Fruit fly (Drosophila melanogaster) whole organism, embryonic: Measurements from ENCODE around the gene Pnn.
A peak's percentile ranks its signal among the peaks of the same experiment; 100 is the strongest.

Source experiments
- ATbp ChIP-seq: fragments of 200-800 bp; sonication (Bioruptor generic); optimal IDR thresholded peaks from 2 replicates; lab custom pipeline; 2017; ENCODE audit warnings: missing biosample characterization, mild to moderate bottlenecking, missing genetic modification characterization, missing genetic modification reagents
- Atf6 ChIP-seq: fragments of 200-800 bp; sonication (Bioruptor generic); IDR thresholded peaks from 2 replicates; pipeline ENCODE4 v1.3.6; 2022; ENCODE audit warnings: missing biosample characterization, missing genetic modification characterization
- CG10654 ChIP-seq: fragments of 200-800 bp; sonication (Bioruptor generic); optimal IDR thresholded peaks from 2 replicates; lab custom pipeline; 2016; ENCODE audit warnings: missing biosample characterization, missing genetic modification characterization
- CG11398 ChIP-seq: fragments of 200-800 bp; sonication (Bioruptor generic); optimal IDR thresholded peaks from 2 replicates; lab custom pipeline; 2016; ENCODE audit warnings: missing biosample characterization, missing genetic modification characterization
- CG11504 ChIP-seq: fragments of 200-800 bp; sonication (Bioruptor generic); optimal IDR thresholded peaks from 3 replicates; lab custom pipeline; 2019; ENCODE audit warnings: missing biosample characterization, mild to moderate bottlenecking, missing genetic modification characterization, moderate library complexity
- CG11696 ChIP-seq: fragments of 200-800 bp; sonication (Bioruptor generic); IDR thresholded peaks from 2 replicates; pipeline ENCODE4 v1.3.6; 2022; ENCODE audit warnings: missing biosample characterization, missing genetic modification characterization
- CG13624 ChIP-seq: fragments of 200-800 bp; sonication (Bioruptor generic); optimal IDR thresholded peaks from 2 replicates; lab custom pipeline; 2016; ENCODE audit warnings: missing biosample characterization, missing genetic modification characterization
- CG16863 ChIP-seq: fragments of 200-800 bp; sonication (Bioruptor generic); optimal IDR thresholded peaks from 3 replicates; lab custom pipeline; 2016; ENCODE audit warnings: missing biosample characterization, missing genetic modification characterization
- CG17328 ChIP-seq: fragments of 200-800 bp; sonication (Bioruptor generic); IDR thresholded peaks from 2 replicates; pipeline ENCODE4 v1.3.6; 2022; ENCODE audit warnings: missing biosample characterization, missing genetic modification characterization
- CG18599 ChIP-seq: fragments of 200-800 bp; sonication (Bioruptor generic); optimal IDR thresholded peaks from 3 replicates; lab custom pipeline; 2017; ENCODE audit warnings: missing biosample characterization, missing genetic modification characterization, mild to moderate bottlenecking, moderate library complexity, missing genetic modification reagents
- CG2116 ChIP-seq: fragments of 200-800 bp; sonication (Bioruptor generic); optimal IDR thresholded peaks from 3 replicates; lab custom pipeline; 2018; ENCODE audit warnings: missing biosample characterization, mild to moderate bottlenecking, missing genetic modification characterization
- CG2889 ChIP-seq: fragments of 200-800 bp; sonication (Bioruptor generic); IDR thresholded peaks from 3 replicates; pipeline ENCODE4 v1.3.6; 2022; ENCODE audit warnings: missing biosample characterization, missing genetic modification characterization
- CG3065 ChIP-seq: fragments of 200-800 bp; sonication (Bioruptor generic); optimal IDR thresholded peaks from 2 replicates; lab custom pipeline; 2016; ENCODE audit warnings: missing biosample characterization, missing genetic modification characterization
- CG32532 ChIP-seq: fragments of 200-800 bp; sonication (Bioruptor generic); IDR thresholded peaks from 2 replicates; pipeline ENCODE4 v1.3.6; 2022; ENCODE audit warnings: missing biosample characterization, missing genetic modification characterization
- CG3407 ChIP-seq: fragments of 200-800 bp; sonication (Bioruptor generic); optimal IDR thresholded peaks from 2 replicates; lab custom pipeline; 2018; ENCODE audit warnings: missing biosample characterization, mild to moderate bottlenecking, missing genetic modification characterization
- CG34224 ChIP-seq: fragments of 200-800 bp; sonication (Bioruptor generic); IDR thresholded peaks from 3 replicates; pipeline ENCODE4 v1.3.6; 2022; ENCODE audit warnings: missing biosample characterization, missing genetic modification characterization; ENCODE audit not compliant: partially characterized antibody
- CG3995 ChIP-seq: fragments of 200-800 bp; sonication (Bioruptor generic); optimal IDR thresholded peaks from 3 replicates; lab custom pipeline; 2016; ENCODE audit warnings: missing biosample characterization, missing genetic modification characterization
- CG4328 ChIP-seq: fragments of 200-800 bp; sonication (Bioruptor generic); optimal IDR thresholded peaks from 3 replicates; lab custom pipeline; 2017; ENCODE audit warnings: missing biosample characterization, missing genetic modification reagents, missing genetic modification characterization
- CG5180 ChIP-seq: fragments of 200-800 bp; sonication (Bioruptor generic); optimal IDR thresholded peaks from 3 replicates; lab custom pipeline; 2017; ENCODE audit warnings: missing biosample characterization, missing genetic modification characterization, mild to moderate bottlenecking, moderate library complexity, missing genetic modification reagents
- CG6683 ChIP-seq: fragments of 200-800 bp; sonication (Bioruptor generic); optimal IDR thresholded peaks from 2 replicates; lab custom pipeline; 2017; ENCODE audit warnings: missing biosample characterization, mild to moderate bottlenecking, missing genetic modification characterization, missing genetic modification reagents
- CG7556 ChIP-seq: fragments of 200-800 bp; sonication (Bioruptor generic); optimal IDR thresholded peaks from 2 replicates; lab custom pipeline; 2017; ENCODE audit warnings: missing biosample characterization, mild to moderate bottlenecking, missing genetic modification characterization
- CG7786 ChIP-seq: fragments of 200-800 bp; sonication (Bioruptor generic); optimal IDR thresholded peaks from 2 replicates; lab custom pipeline; 2016; ENCODE audit warnings: missing biosample characterization, missing genetic modification characterization
- CG8281 ChIP-seq: fragments of 200-800 bp; sonication (Bioruptor generic); optimal IDR thresholded peaks from 2 replicates; lab custom pipeline; 2018; ENCODE audit warnings: missing biosample characterization, mild to moderate bottlenecking, missing genetic modification characterization, moderate library complexity
- CHES-1-like ChIP-seq: fragments of 200-800 bp; sonication (Bioruptor generic); optimal IDR thresholded peaks from 2 replicates; lab custom pipeline; 2016; ENCODE audit warnings: missing biosample characterization, missing genetic modification characterization
- Chrac-16 ChIP-seq: fragments of 200-800 bp; sonication (Bioruptor generic); optimal IDR thresholded peaks from 3 replicates; lab custom pipeline; 2016; ENCODE audit warnings: missing biosample characterization, missing genetic modification characterization
- Doc3 ChIP-seq: fragments of 200-800 bp; sonication (Bioruptor generic); IDR thresholded peaks from 3 replicates; pipeline ENCODE4 v1.3.6; 2022; ENCODE audit warnings: missing biosample characterization, missing genetic modification characterization; ENCODE audit not compliant: partially characterized antibody
- Mad ChIP-seq: fragments of 200-800 bp; sonication (Bioruptor generic); optimal IDR thresholded peaks from 2 replicates; lab custom pipeline; 2016; ENCODE audit warnings: missing biosample characterization, missing genetic modification characterization
- Nf-YA ChIP-seq: fragments of 200-800 bp; sonication (Bioruptor generic); IDR thresholded peaks from 2 replicates; pipeline ENCODE4 v1.3.6; 2022; ENCODE audit warnings: missing biosample characterization, missing genetic modification characterization
- Nf-YC ChIP-seq: fragments of 200-800 bp; optimal IDR thresholded peaks from 3 replicates; lab custom pipeline; 2019; ENCODE audit warnings: missing biosample characterization, mild to moderate bottlenecking, missing genetic modification characterization, moderate library complexity
- Sry-δ ChIP-seq: fragments of 200-800 bp; sonication (Bioruptor generic); optimal IDR thresholded peaks from 2 replicates; lab custom pipeline; 2016; ENCODE audit warnings: missing biosample characterization, missing genetic modification characterization
- Stat92E ChIP-seq, 3 experiments: fragments of >200 bp in 2 of 3; fragments of 200-800 bp in 1 of 3; sonication (Bioruptor generic) in 1 of 3; optimal IDR thresholded peaks; 2 replicates each; lab custom pipeline; 2017 to 2019; ENCODE audit warnings: missing biosample characterization in 3 of 3, missing genetic modification characterization in 3 of 3, mild to moderate bottlenecking in 1 of 3, moderate library complexity in 1 of 3
- abd-A ChIP-seq: fragments of 200-800 bp; sonication (Bioruptor generic); optimal IDR thresholded peaks from 3 replicates; lab custom pipeline; 2019; ENCODE audit warnings: missing biosample characterization, mild to moderate bottlenecking, missing genetic modification characterization, moderate library complexity
- ara ChIP-seq: fragments of 200-800 bp; sonication (Bioruptor generic); IDR thresholded peaks from 2 replicates; pipeline ENCODE4 v1.3.6; 2022; ENCODE audit warnings: missing biosample characterization, missing genetic modification characterization
- chinmo ChIP-seq: fragments of 200-800 bp; sonication (Bioruptor generic); IDR thresholded peaks from 4 replicates; pipeline ENCODE4 v1.3.6; 2022; ENCODE audit warnings: missing biosample characterization, missing genetic modification characterization; ENCODE audit not compliant: partially characterized antibody
- da ChIP-seq: fragments of 200-800 bp; sonication (Bioruptor generic); optimal IDR thresholded peaks from 2 replicates; lab custom pipeline; 2016; ENCODE audit warnings: missing biosample characterization, missing genetic modification characterization
- gsb-n ChIP-seq: fragments of 200-800 bp; sonication (Bioruptor generic); optimal IDR thresholded peaks from 3 replicates; lab custom pipeline; 2018; ENCODE audit warnings: missing biosample characterization, mild to moderate bottlenecking, missing genetic modification characterization
- inv ChIP-seq: fragments of 200-800 bp; sonication (Bioruptor generic); IDR thresholded peaks from 2 replicates; pipeline ENCODE4 v1.3.6; 2022; ENCODE audit warnings: missing biosample characterization, missing genetic modification characterization; ENCODE audit not compliant: partially characterized antibody
- kay ChIP-seq: fragments of 200-800 bp; sonication (Bioruptor generic); optimal IDR thresholded peaks from 2 replicates; lab custom pipeline; 2016; ENCODE audit warnings: missing biosample characterization, missing genetic modification characterization
- ken ChIP-seq: fragments of 200-800 bp; sonication (Bioruptor generic); IDR thresholded peaks from 3 replicates; pipeline ENCODE4 v1.3.6; 2022; ENCODE audit warnings: missing biosample characterization, missing genetic modification characterization
- nom ChIP-seq: fragments of 200-800 bp; sonication (Bioruptor generic); optimal IDR thresholded peaks from 2 replicates; lab custom pipeline; 2017; ENCODE audit warnings: missing biosample characterization, missing genetic modification characterization, mild to moderate bottlenecking, moderate library complexity, missing genetic modification reagents
- org-1 ChIP-seq: fragments of 200-800 bp; sonication (Bioruptor generic); optimal IDR thresholded peaks from 2 replicates; lab custom pipeline; 2017; ENCODE audit warnings: missing biosample characterization, missing genetic modification characterization
- prd ChIP-seq, 3 experiments: fragments of >200 bp in 2 of 3; fragments of 200-800 bp in 1 of 3; sonication (Bioruptor generic) in 1 of 3; optimal IDR thresholded peaks in 2 of 3; IDR thresholded peaks in 1 of 3; 2 replicates in 2 of 3; 3 replicates in 1 of 3; pipeline versions ENCODE4 v1.3.6 to Lab custom; 2017 to 2022; ENCODE audit warnings: missing biosample characterization in 1 of 3, missing genetic modification characterization in 1 of 3
- pzg ChIP-seq: fragments of 200-800 bp; sonication (Bioruptor generic); optimal IDR thresholded peaks from 3 replicates; lab custom pipeline; 2018; ENCODE audit warnings: missing biosample characterization, mild to moderate bottlenecking, missing genetic modification characterization, moderate library complexity
- rib ChIP-seq: fragments of 200-800 bp; sonication (Bioruptor generic); IDR thresholded peaks from 2 replicates; pipeline ENCODE4 v1.3.6; 2022; ENCODE audit warnings: missing biosample characterization, missing genetic modification characterization
- ro ChIP-seq: fragments of 200-800 bp; sonication (Bioruptor generic); IDR thresholded peaks from 2 replicates; pipeline ENCODE4 v1.3.6; 2022; ENCODE audit warnings: missing biosample characterization, missing genetic modification characterization
- salm ChIP-seq: fragments of 200-800 bp; sonication (Bioruptor generic); optimal IDR thresholded peaks from 2 replicates; lab custom pipeline; 2018; ENCODE audit warnings: missing biosample characterization, mild to moderate bottlenecking, missing genetic modification characterization
- shn ChIP-seq: fragments of 200-800 bp; sonication (Bioruptor generic); optimal IDR thresholded peaks from 3 replicates; lab custom pipeline; 2016; ENCODE audit warnings: missing biosample characterization, missing genetic modification characterization
- sima ChIP-seq: fragments of 200-800 bp; sonication (Bioruptor generic); optimal IDR thresholded peaks from 2 replicates; lab custom pipeline; 2016; ENCODE audit warnings: missing biosample characterization, missing genetic modification characterization
- ssp ChIP-seq: fragments of 200-800 bp; sonication (Bioruptor generic); IDR thresholded peaks from 2 replicates; pipeline ENCODE4 v1.3.6; 2022; ENCODE audit warnings: missing biosample characterization, missing genetic modification characterization
- stc ChIP-seq: fragments of 200-800 bp; sonication (Bioruptor generic); IDR thresholded peaks from 2 replicates; pipeline ENCODE4 v1.3.6; 2022; ENCODE audit warnings: missing biosample characterization, missing genetic modification characterization

Pnn gene

dm6 chr3R:9705008-9705628 lies 35.6 kb upstream of the Pnn start, which contains the start of gene Unc-115a (continued):
- TF ChIP-seq prd (optimal IDR thresholded peaks at IDR 0.05; lab: Kevin White, UChicago) (no peak), prd (GFP tag; IDR thresholded peaks at IDR 0.05; lab: Robert Waterston, UW) (no peak), CG11696 (GFP tag; lab: Robert Waterston, UW) (no peak), stc (no peak), da (GFP tag; lab: Kevin White, UChicago) (peak; percentile 32), Nf-YC (tag; lab: Kevin White, UChicago) (peak; percentile 32), ATbp (no peak), CG34224 (no peak), gsb-n (tag; lab: Kevin White, UChicago) (no peak), Doc3 (GFP tag; lab: Robert Waterston, UW) (no peak), ara (GFP tag; lab: Robert Waterston, UW) (no peak), CG2116 (peak; percentile 74), rib (no peak), CG6683 (GFP tag; lab: Kevin White, UChicago) (no peak), Stat92E (GFP tag; optimal IDR thresholded peaks at IDR 0.05; lab: Kevin White, UChicago) (peak in 1 of 3 experiments; percentile 53), CG2889 (no peak), Chrac-16 (GFP tag; lab: Kevin White, UChicago) (no peak), CG11398 (GFP tag; lab: Kevin White, UChicago) (peak; percentile 55), CG7786 (GFP tag; lab: Kevin White, UChicago) (peak; percentile 13), ken (no peak), CG5180 (GFP tag; lab: Kevin White, UChicago) (no peak), Mad (GFP tag; lab: Kevin White, UChicago) (peak; percentile 63), abd-A (tag; lab: Kevin White, UChicago) (no peak), CG32532 (GFP tag; lab: Robert Waterston, UW) (no peak), CHES-1-like (peak; percentile 71), sima (GFP tag; lab: Kevin White, UChicago) (no peak), Nf-YA (GFP tag; lab: Robert Waterston, UW) (no peak), CG18599 (GFP tag; lab: Kevin White, UChicago) (no peak), CG11504 (tag; lab: Kevin White, UChicago) (no peak), Sry-δ (GFP tag; lab: Kevin White, UChicago) (peak; percentile 86), salm (tag; lab: Kevin White, UChicago) (peak; percentile 47), CG7556 (GFP tag; lab: Kevin White, UChicago) (peak; percentile 33), inv (GFP tag; lab: Robert Waterston, UW) (no peak), CG3995 (GFP tag; lab: Kevin White, UChicago) (peak; percentile 49), shn (GFP tag; lab: Kevin White, UChicago) (peak; percentile 20), CG3065 (GFP tag; lab: Kevin White, UChicago) (no peak), CG10654 (GFP tag; lab: Kevin White, UChicago) (no peak), CG3407 (GFP tag; lab: Kevin White, UChicago) (no peak), chinmo (GFP tag; lab: Robert Waterston, UW) (no peak), CG16863 (GFP tag; lab: Kevin White, UChicago) (peak; percentile 37), CG8281 (no peak), pzg (GFP tag; lab: Kevin White, UChicago) (peak; percentile 97), ro (GFP tag; lab: Robert Waterston, UW) (no peak), kay (GFP tag; lab: Kevin White, UChicago) (peak; percentile 38), nom (GFP tag; lab: Kevin White, UChicago) (no peak), org-1 (GFP tag; lab: Kevin White, UChicago) (no peak), ssp (GFP tag; lab: Robert Waterston, UW) (no peak), CG4328 (GFP tag; lab: Kevin White, UChicago) (no peak), Atf6 (GFP tag; lab: Robert Waterston, UW) (no peak), CG17328 (no peak), CG13624 (GFP tag; lab: Kevin White, UChicago) (peak; percentile 78)
